Worm (Caenorhabditis elegans) whole organism, L2 larva: ENCODE results near the gene pudl-1.

Experiments used
- C34F6.9 ChIP-seq: fragments of 150-350 bp; optimal IDR thresholded peaks from 2 replicates; lab custom pipeline; 2014; ENCODE audit warnings: missing biosample characterization, missing genetic modification characterization
- F13H6.1 ChIP-seq: sonication (generic microtip); optimal IDR thresholded peaks from 2 replicates; lab custom pipeline; 2016; ENCODE audit warnings: missing genetic modification characterization, missing compliant biosample characterization
- R02D3.7 ChIP-seq: fragments of 150-350 bp; optimal IDR thresholded peaks from 2 replicates; lab custom pipeline; 2014; ENCODE audit warnings: missing biosample characterization, missing genetic modification characterization
- Y55F3AM.14 ChIP-seq: fragments of 200-800 bp; sonication (Bioruptor generic); optimal IDR thresholded peaks from 2 replicates; lab custom pipeline; 2018; ENCODE audit warnings: mild to moderate bottlenecking, missing genetic modification characterization, missing compliant biosample characterization
- alr-1 ChIP-seq: fragments of 150-350 bp; optimal IDR thresholded peaks from 2 replicates; lab custom pipeline; 2014; ENCODE audit warnings: missing biosample characterization, missing genetic modification characterization
- aly-2 ChIP-seq: fragments of 150-350 bp; optimal IDR thresholded peaks from 2 replicates; lab custom pipeline; 2014; ENCODE audit warnings: missing biosample characterization, missing genetic modification characterization
- blmp-1 ChIP-seq: sonication (generic microtip); optimal IDR thresholded peaks from 2 replicates; lab custom pipeline; 2017; ENCODE audit warnings: missing genetic modification characterization, mild to moderate bottlenecking, missing compliant biosample characterization, antibody characterized with exemption, moderate library complexity; ENCODE audit not compliant: insufficient read depth
- ceh-16 ChIP-seq: fragments of 150-350 bp; optimal IDR thresholded peaks from 2 replicates; lab custom pipeline; 2014; ENCODE audit warnings: missing biosample characterization, missing genetic modification characterization
- crh-2 ChIP-seq: sonication (generic microtip); optimal IDR thresholded peaks from 2 replicates; lab custom pipeline; 2017; ENCODE audit warnings: missing biosample characterization, missing genetic modification characterization
- dmd-4 ChIP-seq: sonication (generic microtip); optimal IDR thresholded peaks from 2 replicates; lab custom pipeline; 2017; ENCODE audit warnings: missing biosample characterization, missing genetic modification characterization
- egl-27 ChIP-seq: sonication (generic microtip); optimal IDR thresholded peaks from 3 replicates; lab custom pipeline; 2017; ENCODE audit warnings: missing biosample characterization, missing genetic modification reagents, missing genetic modification characterization
- elt-1 ChIP-seq: fragments of 150-350 bp; optimal IDR thresholded peaks from 2 replicates; lab custom pipeline; 2014; ENCODE audit warnings: missing biosample characterization, missing genetic modification characterization
- lin-11 ChIP-seq: fragments of 150-350 bp; sonication (generic microtip); optimal IDR thresholded peaks from 2 replicates; lab custom pipeline; 2014; ENCODE audit warnings: missing biosample characterization, missing genetic modification characterization, inconsistent platforms, mixed read lengths
- lin-13 ChIP-seq: fragments of 150-350 bp; optimal IDR thresholded peaks from 2 replicates; lab custom pipeline; 2014; ENCODE audit warnings: missing biosample characterization, missing genetic modification reagents, missing genetic modification characterization
- lsy-2 ChIP-seq, 2 experiments: fragments of 150-350 bp in 1 of 2; sonication (generic microtip) in 1 of 2; optimal IDR thresholded peaks; 2 replicates each; lab custom pipeline; 2014 to 2017; ENCODE audit warnings: missing biosample characterization in 2 of 2, missing genetic modification characterization in 2 of 2
- mab-5 ChIP-seq: fragments of 150-350 bp; optimal IDR thresholded peaks from 2 replicates; lab custom pipeline; 2014; ENCODE audit warnings: missing biosample characterization, missing genetic modification characterization
- mbf-1 ChIP-seq: sonication (generic microtip); optimal IDR thresholded peaks from 2 replicates; lab custom pipeline; 2017; ENCODE audit warnings: missing biosample characterization, missing genetic modification characterization
- mdl-1 ChIP-seq, 2 experiments: fragments of 150-350 bp in 1 of 2; sonication (generic microtip) in 1 of 2; optimal IDR thresholded peaks; 2 replicates each; lab custom pipeline; 2017; ENCODE audit warnings: missing biosample characterization in 2 of 2, missing genetic modification characterization in 2 of 2
- nhr-10 ChIP-seq: sonication (generic microtip); optimal IDR thresholded peaks from 2 replicates; lab custom pipeline; 2017; ENCODE audit warnings: missing biosample characterization, missing genetic modification characterization
- nhr-129 ChIP-seq: fragments of 150-350 bp; optimal IDR thresholded peaks from 2 replicates; lab custom pipeline; 2014; ENCODE audit warnings: missing biosample characterization, missing genetic modification characterization
- nhr-21 ChIP-seq: fragments of 150-350 bp; optimal IDR thresholded peaks from 2 replicates; lab custom pipeline; 2014; ENCODE audit warnings: missing biosample characterization, missing genetic modification characterization
- nhr-23 ChIP-seq: fragments of 150-350 bp; optimal IDR thresholded peaks from 2 replicates; lab custom pipeline; 2014; ENCODE audit warnings: missing biosample characterization, missing genetic modification reagents, missing genetic modification characterization
- nhr-237 ChIP-seq: fragments of 150-350 bp; optimal IDR thresholded peaks from 2 replicates; lab custom pipeline; 2014; ENCODE audit warnings: missing biosample characterization, missing genetic modification characterization
- nhr-6 ChIP-seq: fragments of 150-350 bp; optimal IDR thresholded peaks from 2 replicates; lab custom pipeline; 2014; ENCODE audit warnings: missing biosample characterization, missing genetic modification characterization
- nhr-77 ChIP-seq: fragments of 150-350 bp; optimal IDR thresholded peaks from 2 replicates; lab custom pipeline; 2014; ENCODE audit warnings: missing biosample characterization, missing genetic modification characterization
- peb-1 ChIP-seq: fragments of 150-350 bp; optimal IDR thresholded peaks from 2 replicates; lab custom pipeline; 2014; ENCODE audit warnings: missing biosample characterization, missing genetic modification characterization
- sem-4 ChIP-seq: fragments of 150-350 bp; optimal IDR thresholded peaks from 2 replicates; lab custom pipeline; 2014; ENCODE audit warnings: missing biosample characterization, missing genetic modification reagents, missing genetic modification characterization
- sma-3 ChIP-seq: sonication (generic microtip); optimal IDR thresholded peaks from 2 replicates; lab custom pipeline; 2016; ENCODE audit warnings: missing genetic modification reagents, missing genetic modification characterization, missing compliant biosample characterization
- sma-9 ChIP-seq, 2 experiments: fragments of 150-350 bp in 1 of 2; sonication (generic microtip) in 1 of 2; optimal IDR thresholded peaks; 2 replicates each; lab custom pipeline; 2014 to 2016; ENCODE audit warnings: missing genetic modification characterization in 2 of 2, mild to moderate bottlenecking in 1 of 2, missing biosample characterization in 1 of 2, missing compliant biosample characterization in 1 of 2, missing genetic modification reagents in 1 of 2, moderate library complexity in 1 of 2
- unc-39 ChIP-seq: fragments of 150-350 bp; optimal IDR thresholded peaks from 2 replicates; lab custom pipeline; 2014; ENCODE audit warnings: missing biosample characterization, missing genetic modification characterization
- unc-62 ChIP-seq: fragments of 150-350 bp; optimal IDR thresholded peaks from 2 replicates; lab custom pipeline; 2014; ENCODE audit warnings: missing biosample characterization, missing genetic modification reagents, missing genetic modification characterization
- zag-1 ChIP-seq: fragments of 150-350 bp; optimal IDR thresholded peaks from 2 replicates; lab custom pipeline; 2014; ENCODE audit warnings: missing biosample characterization, missing genetic modification characterization
- ztf-1 ChIP-seq: fragments of 200-800 bp; sonication (Bioruptor generic); conservative IDR thresholded peaks from 2 replicates; pipeline ENCODE4 v1.3.6; 2022; ENCODE audit warnings: missing genetic modification characterization, missing compliant biosample characterization
- ztf-4 ChIP-seq: fragments of 150-350 bp; optimal IDR thresholded peaks from 2 replicates; lab custom pipeline; 2014; ENCODE audit warnings: missing biosample characterization, missing genetic modification characterization

The pudl-1 gene

DNA sequence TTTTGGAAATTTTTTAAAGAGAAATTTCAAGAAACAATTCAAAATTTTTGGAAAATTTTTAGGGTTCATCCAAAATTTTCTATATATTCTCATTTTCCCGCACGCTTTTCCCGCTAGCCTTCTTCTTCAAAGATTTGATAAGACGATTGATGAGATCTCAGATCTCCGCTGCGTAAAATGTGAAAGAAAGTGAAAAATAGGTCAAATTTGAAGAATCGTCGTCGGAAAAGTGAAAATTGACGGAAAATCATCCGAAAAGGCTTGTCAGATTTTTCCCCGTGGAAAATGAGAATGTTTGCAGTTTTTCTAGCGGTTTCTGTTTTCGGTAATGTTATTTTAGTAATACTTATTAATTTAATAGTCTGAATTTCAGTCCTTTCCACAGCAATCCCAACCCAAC is 23.5 kb upstream of the pudl-1 start, which contains the start of gene Y54G2A.76:
TSS of gene Y54G2A.76 (plus strand) at position 203 of the 400 bp plus-strand sequence.
- TF ChIP-seq alr-1 (tag; lab: Kevin White, UChicago) (no peak), blmp-1 (tag; lab: Kevin White, UChicago) (no peak), ztf-4 (tag; lab: Kevin White, UChicago) (no peak), sem-4 (tag; lab: Kevin White, UChicago) (no peak), unc-39 (no peak), mbf-1 (no peak), mdl-1 (tag; optimal IDR thresholded peaks at IDR 0.05; lab: Kevin White, UChicago) (no peak), zag-1 (tag; lab: Kevin White, UChicago) (no peak)

DNA sequence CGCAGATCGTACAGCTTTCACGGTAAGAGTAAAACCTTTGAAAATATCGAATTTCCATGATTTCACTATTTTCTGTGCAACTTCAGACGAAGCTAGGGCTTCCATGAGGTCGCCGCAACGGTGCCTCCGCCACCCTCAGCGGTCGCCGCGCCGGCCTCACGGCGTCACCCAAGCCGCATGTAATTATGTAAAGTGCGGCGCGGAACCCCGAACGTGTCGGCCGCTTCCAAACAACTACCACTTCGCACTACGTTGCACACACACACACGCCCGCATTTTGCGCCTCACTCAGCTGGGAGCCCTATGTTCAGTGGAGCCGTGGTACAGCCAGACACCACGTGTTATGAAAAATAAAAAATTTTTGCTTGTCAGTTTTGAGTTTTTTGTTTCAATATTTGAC is 15.7 kb upstream of the pudl-1 start:
- no peak for TF ChIP-seq crh-2
- no peak for TF ChIP-seq ceh-16 (tag; lab: Kevin White, UChicago)
- no peak for TF ChIP-seq Y55F3AM.14 (GFP tag; lab: Kevin White, UChicago)
- no peak for TF ChIP-seq ztf-1 (GFP tag; lab: Robert Waterston, UW)
- no peak for TF ChIP-seq lin-11 (tag; lab: Kevin White, UChicago)
- no peak for TF ChIP-seq mdl-1 (tag; optimal IDR thresholded peaks at IDR 0.05; lab: Kevin White, UChicago)
- no peak for TF ChIP-seq lsy-2 (tag; optimal IDR thresholded peaks at IDR 0.05; lab: Kevin White, UChicago)
- no peak for TF ChIP-seq blmp-1 (tag; lab: Kevin White, UChicago)
- no peak for TF ChIP-seq elt-1 (tag; lab: Kevin White, UChicago)
- TF ChIP-seq sma-3 (GFP tag; lab: Kevin White, UChicago) = no peak
- no peak for TF ChIP-seq lin-13 (GFP tag; lab: Kevin White, UChicago)
- no peak for TF ChIP-seq nhr-10 (tag; lab: Kevin White, UChicago)
- TF ChIP-seq nhr-23 = no peak
- TF ChIP-seq aly-2 (tag; lab: Kevin White, UChicago) = no peak
- no peak for TF ChIP-seq zag-1 (tag; lab: Kevin White, UChicago)
- no peak for TF ChIP-seq F13H6.1 (tag; lab: Kevin White, UChicago)
- no peak for TF ChIP-seq nhr-6 (tag; lab: Kevin White, UChicago)
- TF ChIP-seq dmd-4 = no peak
- TF ChIP-seq sma-9 (GFP tag; optimal IDR thresholded peaks at IDR 0.05; lab: Kevin White, UChicago) = no peak
- no peak for TF ChIP-seq sma-9 (tag; optimal IDR thresholded peaks at IDR 0.05; lab: Kevin White, UChicago)
- TF ChIP-seq R02D3.7 (tag; lab: Kevin White, UChicago) = no peak

DNA sequence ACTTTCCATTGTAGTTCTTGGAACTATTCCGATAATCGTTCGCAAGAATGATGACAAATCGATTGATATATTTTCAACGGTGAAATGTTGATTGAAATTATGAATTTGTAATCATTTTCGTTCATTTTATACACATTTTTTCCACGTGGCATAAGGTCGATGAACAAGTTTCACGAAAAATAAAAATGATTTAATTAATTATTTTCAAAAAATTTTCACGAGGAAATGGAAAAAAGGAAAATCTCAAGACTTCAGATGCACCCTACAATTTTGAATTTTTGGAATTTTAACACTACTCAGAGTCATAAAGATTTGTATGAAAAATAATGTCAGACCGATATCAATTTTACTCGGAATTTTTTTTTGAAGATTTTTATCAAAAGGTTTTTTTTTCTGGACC is 13.1 kb upstream of the pudl-1 start, which contains the start of gene Y54G2A.13:
TSS of gene Y54G2A.13 (minus strand) at position 101 of the 400 bp plus-strand sequence.
- TF ChIP-seq ztf-1 (GFP tag; lab: Robert Waterston, UW) (no peak), R02D3.7 (tag; lab: Kevin White, UChicago) (no peak), aly-2 (tag; lab: Kevin White, UChicago) (no peak)

DNA sequence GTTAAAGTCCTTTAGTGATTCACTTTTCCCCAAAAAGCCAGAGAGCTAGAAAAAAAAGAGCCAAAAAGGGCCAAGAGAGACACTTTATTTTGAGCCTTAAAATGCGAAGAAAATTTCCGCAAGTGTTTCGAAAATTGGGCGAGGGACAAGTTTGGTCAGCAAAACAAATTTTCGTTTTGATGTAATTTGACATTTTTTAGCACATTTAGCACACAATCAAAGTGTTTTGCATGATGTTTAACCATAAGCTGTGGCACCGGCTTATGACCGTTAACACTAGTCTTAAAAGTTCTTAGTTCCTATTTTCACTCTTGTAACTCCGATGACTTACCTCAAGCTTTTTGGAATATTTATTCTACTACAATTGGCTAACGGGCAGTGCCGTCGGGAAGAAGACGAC is 12.3 kb upstream of the pudl-1 start, which contains the start of gene Y54G2A.37:
TSS of gene Y54G2A.37 (plus strand) at position 301 of the 400 bp plus-strand sequence.
- TF ChIP-seq mdl-1 (tag; optimal IDR thresholded peaks at IDR 0.05; lab: Kevin White, UChicago) = no peak
- TF ChIP-seq nhr-237 = no peak
- no peak for TF ChIP-seq aly-2 (tag; lab: Kevin White, UChicago)
- TF ChIP-seq nhr-21 = no peak
- TF ChIP-seq mbf-1 = no peak
- no peak for TF ChIP-seq sem-4 (tag; lab: Kevin White, UChicago)

DNA sequence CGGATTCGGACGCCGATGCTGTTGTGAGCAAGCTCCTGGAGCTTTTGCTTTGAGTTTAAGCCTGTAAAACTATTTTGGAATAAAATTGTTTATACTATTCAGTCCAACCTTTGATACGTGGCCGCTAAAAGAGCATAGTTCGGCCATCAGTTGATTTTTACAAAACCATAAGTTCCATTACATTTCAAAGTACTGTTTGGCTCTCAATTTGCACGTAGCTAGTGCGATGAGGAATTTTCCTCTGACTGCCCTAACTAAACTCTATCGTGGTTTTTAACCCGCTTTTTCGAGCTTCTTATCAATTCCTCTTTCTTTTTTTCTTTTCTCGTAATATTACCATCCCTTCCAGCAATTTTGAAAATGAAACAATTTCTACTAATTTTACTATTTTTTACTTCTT is 9.3 kb upstream of the pudl-1 start, which contains the start of gene clec-80:
TSS of gene clec-80 (plus strand) at position 301 of the 400 bp plus-strand sequence.
- TF ChIP-seq ceh-16 (tag; lab: Kevin White, UChicago) = no peak
- TF ChIP-seq nhr-10 (tag; lab: Kevin White, UChicago) = no peak
- no peak for TF ChIP-seq nhr-6 (tag; lab: Kevin White, UChicago)
- TF ChIP-seq unc-62 (GFP tag; lab: Kevin White, UChicago) = no peak
- no peak for TF ChIP-seq lin-11 (tag; lab: Kevin White, UChicago)
- TF ChIP-seq nhr-23 = no peak
- no peak for TF ChIP-seq dmd-4
- no peak for TF ChIP-seq nhr-21
- TF ChIP-seq nhr-77 = no peak
- no peak for TF ChIP-seq mbf-1
- no peak for TF ChIP-seq sem-4 (tag; lab: Kevin White, UChicago)
- no peak for TF ChIP-seq Y55F3AM.14 (GFP tag; lab: Kevin White, UChicago)
- no peak for TF ChIP-seq R02D3.7 (tag; lab: Kevin White, UChicago)
- TF ChIP-seq nhr-129 (tag; lab: Kevin White, UChicago) = no peak
- TF ChIP-seq peb-1 (tag; lab: Kevin White, UChicago) = no peak
- no peak for TF ChIP-seq egl-27 (tag; lab: Kevin White, UChicago)
- no peak for TF ChIP-seq C34F6.9 (tag; lab: Kevin White, UChicago)
- TF ChIP-seq mab-5 (tag; lab: Kevin White, UChicago) = no peak
- no peak for TF ChIP-seq mdl-1 (tag; optimal IDR thresholded peaks at IDR 0.05; lab: Kevin White, UChicago)
